Worm (Caenorhabditis elegans) whole organism, young adult: Measurements from ENCODE around the gene C36E8.4.

Experiments used
- B0336.3 ChIP-seq: fragments of 200-800 bp; sonication (Bioruptor generic); IDR thresholded peaks from 2 replicates; pipeline ENCODE4 v1.3.6; 2022; ENCODE audit warnings: missing genetic modification characterization, missing compliant biosample characterization
- C17E4.6 ChIP-seq: fragments of 200-800 bp; sonication (Bioruptor generic); IDR thresholded peaks from 2 replicates; pipeline ENCODE4 v1.3.6; 2022; ENCODE audit warnings: missing genetic modification reagents, missing genetic modification characterization, missing compliant biosample characterization
- F33H1.4 ChIP-seq: fragments of 200-800 bp; sonication (Bioruptor generic); IDR thresholded peaks from 2 replicates; pipeline ENCODE4 v1.3.6; 2022; ENCODE audit warnings: missing genetic modification reagents, missing genetic modification characterization, missing compliant biosample characterization
- F49E8.2 ChIP-seq: sonication (generic microtip); optimal IDR thresholded peaks from 3 replicates; lab custom pipeline; 2017; ENCODE audit warnings: missing genetic modification characterization, mild to moderate bottlenecking, missing compliant biosample characterization, antibody characterized with exemption, moderate library complexity; ENCODE audit not compliant: insufficient read depth
- F52B5.7 ChIP-seq: sonication (generic microtip); optimal IDR thresholded peaks from 2 replicates; lab custom pipeline; 2016; ENCODE audit warnings: mild to moderate bottlenecking, missing genetic modification characterization, missing compliant biosample characterization
- Y53G8AR.9 ChIP-seq: fragments of 200-800 bp; sonication (Bioruptor generic); conservative IDR thresholded peaks from 2 replicates; pipeline ENCODE4 v1.3.6; 2022; ENCODE audit warnings: missing genetic modification reagents, missing genetic modification characterization, missing compliant biosample characterization
- Y79H2A.3 ChIP-seq: fragments of 200-800 bp; sonication (Bioruptor generic); conservative IDR thresholded peaks from 2 replicates; pipeline ENCODE4 v1.3.6; 2022; ENCODE audit warnings: missing genetic modification reagents, missing genetic modification characterization, missing compliant biosample characterization
- aptf-2 ChIP-seq: fragments of 200-800 bp; sonication (Bioruptor generic); conservative IDR thresholded peaks from 2 replicates; pipeline ENCODE4 v1.3.6; 2022; ENCODE audit warnings: missing genetic modification reagents, missing genetic modification characterization, missing compliant biosample characterization
- atf-7 ChIP-seq: sonication (generic microtip); optimal IDR thresholded peaks from 2 replicates; lab custom pipeline; 2017; ENCODE audit warnings: mild to moderate bottlenecking, missing genetic modification characterization, missing compliant biosample characterization
- ceh-100 ChIP-seq: fragments of 200-800 bp; sonication (Bioruptor generic); IDR thresholded peaks from 2 replicates; pipeline ENCODE4 v1.3.6; 2022; ENCODE audit warnings: missing genetic modification reagents, missing genetic modification characterization, missing compliant biosample characterization
- ceh-40 ChIP-seq: fragments of 200-800 bp; sonication (Bioruptor generic); IDR thresholded peaks from 2 replicates; pipeline ENCODE4 v1.3.6; 2022; ENCODE audit warnings: missing genetic modification characterization, missing compliant biosample characterization
- chd-7 ChIP-seq: sonication (generic microtip); optimal IDR thresholded peaks from 2 replicates; lab custom pipeline; 2016; ENCODE audit warnings: mild to moderate bottlenecking, missing genetic modification characterization, moderate library complexity, missing compliant biosample characterization
- hmg-1.2 ChIP-seq: fragments of 200-800 bp; sonication (Bioruptor generic); IDR thresholded peaks from 2 replicates; pipeline ENCODE4 v1.3.6; 2022; ENCODE audit warnings: missing genetic modification reagents, missing genetic modification characterization, missing compliant biosample characterization
- hmg-20 ChIP-seq: fragments of 200-800 bp; sonication (Bioruptor generic); IDR thresholded peaks from 2 replicates; pipeline ENCODE4 v1.3.6; 2022; ENCODE audit warnings: missing genetic modification reagents, missing genetic modification characterization, missing compliant biosample characterization
- hsf-1 ChIP-seq: fragments of 200-800 bp; sonication (Bioruptor generic); IDR thresholded peaks from 2 replicates; pipeline ENCODE4 v1.3.6; 2022; ENCODE audit warnings: missing genetic modification reagents, missing genetic modification characterization, missing compliant biosample characterization
- let-607 ChIP-seq, 2 experiments: fragments of 200-800 bp in 1 of 2; sonication (Bioruptor generic) in 1 of 2; sonication (generic microtip) in 1 of 2; optimal IDR thresholded peaks; 2 replicates each; lab custom pipeline; 2016 to 2018; ENCODE audit warnings: mild to moderate bottlenecking in 2 of 2, missing compliant biosample characterization in 2 of 2, missing genetic modification characterization in 2 of 2, moderate library complexity in 2 of 2, missing genotype in 1 of 2
- lin-40 ChIP-seq: sonication (generic microtip); optimal IDR thresholded peaks from 2 replicates; lab custom pipeline; 2016; ENCODE audit warnings: missing genetic modification characterization, mild to moderate bottlenecking, missing compliant biosample characterization, missing genotype, missing genetic modification reagents
- lin-54 ChIP-seq: fragments of 200-800 bp; sonication (Bioruptor generic); optimal IDR thresholded peaks from 2 replicates; lab custom pipeline; 2018; ENCODE audit warnings: mild to moderate bottlenecking, missing genetic modification characterization, missing compliant biosample characterization
- lir-1 ChIP-seq: fragments of 200-800 bp; sonication (Bioruptor generic); conservative IDR thresholded peaks from 2 replicates; pipeline ENCODE4 v1.3.6; 2022; ENCODE audit warnings: missing genetic modification reagents, missing genetic modification characterization, missing compliant biosample characterization
- lsl-1 ChIP-seq: fragments of 200-800 bp; sonication (Bioruptor generic); optimal IDR thresholded peaks from 2 replicates; lab custom pipeline; 2018; ENCODE audit warnings: mild to moderate bottlenecking, missing genetic modification characterization, moderate library complexity, missing compliant biosample characterization
- madf-6 ChIP-seq: fragments of 200-800 bp; sonication (Bioruptor generic); IDR thresholded peaks from 2 replicates; pipeline ENCODE4 v1.3.6; 2022; ENCODE audit warnings: missing genetic modification reagents, missing genetic modification characterization, missing compliant biosample characterization
- madf-8 ChIP-seq: fragments of 200-800 bp; sonication (Bioruptor generic); conservative IDR thresholded peaks from 2 replicates; pipeline ENCODE4 v1.3.6; 2022; ENCODE audit warnings: missing genetic modification reagents, missing genetic modification characterization, missing compliant biosample characterization
- mcd-1 ChIP-seq: fragments of 200-800 bp; sonication (Bioruptor generic); IDR thresholded peaks from 2 replicates; pipeline ENCODE4 v1.3.6; 2022; ENCODE audit warnings: missing genetic modification reagents, missing genetic modification characterization, missing compliant biosample characterization
- nhr-90 ChIP-seq: sonication (generic microtip); optimal IDR thresholded peaks from 2 replicates; lab custom pipeline; 2016; ENCODE audit warnings: missing genotype, mild to moderate bottlenecking, missing genetic modification characterization, missing compliant biosample characterization
- pbrm-1 ChIP-seq: fragments of 200-800 bp; sonication (Bioruptor generic); IDR thresholded peaks from 2 replicates; pipeline ENCODE4 v1.3.6; 2022; ENCODE audit warnings: missing genetic modification reagents, missing genetic modification characterization, missing compliant biosample characterization
- pha-4 ChIP-seq: fragments of 150-350 bp; sonication (generic microtip); optimal IDR thresholded peaks from 2 replicates; lab custom pipeline; 2014; ENCODE audit warnings: missing biosample characterization, missing genetic modification reagents, missing genetic modification characterization
- rcor-1 ChIP-seq: fragments of 200-800 bp; sonication (Bioruptor generic); IDR thresholded peaks from 2 replicates; pipeline ENCODE4 v1.3.6; 2022; ENCODE audit warnings: missing genetic modification reagents, missing genetic modification characterization, missing compliant biosample characterization
- repo-1 ChIP-seq: sonication (generic microtip); optimal IDR thresholded peaks from 2 replicates; lab custom pipeline; 2017; ENCODE audit warnings: mild to moderate bottlenecking, missing genetic modification characterization, missing compliant biosample characterization
- rpc-1 ChIP-seq, 2 experiments: fragments of 150-350 bp in 1 of 2; sonication (generic microtip) in 1 of 2; optimal IDR thresholded peaks; 2 replicates each; lab custom pipeline; 2014 to 2018; ENCODE audit warnings: missing biosample characterization in 1 of 2, missing genetic modification characterization in 1 of 2, missing genetic modification reagents in 1 of 2, missing genotype in 1 of 2
- snpc-4 ChIP-seq, 5 experiments: fragments of 150-350 bp in 1 of 5; sonication (generic microtip) in 4 of 5; optimal IDR thresholded peaks; 2 replicates each; lab custom pipeline; 2014 to 2018; ENCODE audit warnings: missing genetic modification characterization in 5 of 5, missing biosample characterization in 3 of 5, antibody characterized with exemption in 2 of 5, mild to moderate bottlenecking in 2 of 5, missing compliant biosample characterization in 2 of 5, missing genotype in 2 of 5, moderate library complexity in 2 of 5, missing genetic modification reagents in 1 of 5
- somi-1 ChIP-seq: fragments of 200-800 bp; sonication (Bioruptor generic); optimal IDR thresholded peaks from 2 replicates; lab custom pipeline; 2018; ENCODE audit warnings: mild to moderate bottlenecking, missing genetic modification characterization, missing compliant biosample characterization
- tbp1 ChIP-seq: fragments of 200-800 bp; sonication (Bioruptor generic); optimal IDR thresholded peaks from 2 replicates; lab custom pipeline; 2018; ENCODE audit warnings: mild to moderate bottlenecking, missing genetic modification characterization, missing compliant biosample characterization
- tlf-1 ChIP-seq: fragments of 200-800 bp; sonication (Bioruptor generic); optimal IDR thresholded peaks from 2 replicates; lab custom pipeline; 2018; ENCODE audit warnings: mild to moderate bottlenecking, missing genetic modification characterization, missing compliant biosample characterization
- unc-62 ChIP-seq: fragments of 150-350 bp; optimal IDR thresholded peaks from 2 replicates; lab custom pipeline; 2014; ENCODE audit warnings: missing biosample characterization, missing genetic modification reagents, missing genetic modification characterization
- xnd-1 ChIP-seq: sonication (generic microtip); optimal IDR thresholded peaks from 2 replicates; lab custom pipeline; 2016; ENCODE audit warnings: missing genotype, missing genetic modification reagents, missing genetic modification characterization, missing compliant biosample characterization
- ztf-18 ChIP-seq: sonication (generic microtip); optimal IDR thresholded peaks from 2 replicates; lab custom pipeline; 2016; ENCODE audit warnings: missing genotype, mild to moderate bottlenecking, missing genetic modification characterization, missing compliant biosample characterization

Gene C36E8.4

DNA sequence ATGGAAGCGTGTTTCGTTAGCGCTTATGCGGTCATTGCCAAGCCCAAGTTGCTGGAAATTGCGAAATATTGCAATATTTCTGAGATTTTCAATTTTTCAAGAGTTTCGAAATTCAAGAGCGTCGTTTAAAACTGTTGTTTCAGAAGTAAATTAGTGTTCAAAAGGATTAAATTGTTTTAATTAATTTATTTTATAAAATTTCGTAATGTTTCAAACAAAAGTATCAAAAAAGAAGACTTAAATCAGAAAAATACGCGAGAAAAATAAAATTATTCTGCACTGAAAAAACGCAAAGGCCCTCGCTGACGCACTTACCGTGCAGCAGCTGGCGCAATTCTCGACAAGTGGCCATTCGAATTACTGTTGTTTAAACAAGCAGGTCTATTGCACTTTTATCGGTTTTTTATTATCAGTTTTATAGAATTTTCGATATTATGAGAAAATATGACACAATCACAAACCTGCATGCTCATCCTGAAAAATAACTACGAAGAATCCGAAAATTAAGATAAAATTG, 8.0 kb upstream of the C36E8.4 start, which contains the start of gene tif-1A (continued):
- TF ChIP-seq F49E8.2 (tag; lab: Kevin White, UChicago) (peak; percentile 35), aptf-2 (GFP tag; lab: Robert Waterston, UW) (no peak), ztf-18 (peak; percentile 97), F33H1.4 (GFP tag; lab: Robert Waterston, UW) (peak; percentile 59), ceh-40 (GFP tag; lab: Robert Waterston, UW) (no peak), nhr-90 (tag; lab: Kevin White, UChicago) (peak; percentile 50), hmg-1.2 (peak; percentile 51; the same call in 1 of the 2 replicates), lin-40 (tag; lab: Kevin White, UChicago) (peak; percentile 78), let-607 (tag; optimal IDR thresholded peaks at IDR 0.05; lab: Kevin White, UChicago) (peak in 1 of 2 experiments; percentile 66), lin-54 (peak; percentile 83), rpc-1 (optimal IDR thresholded peaks at IDR 0.05; lab: Kevin White, UChicago) (no peak), rpc-1 (tag; optimal IDR thresholded peaks at IDR 0.05; lab: Kevin White, UChicago) (no peak), hsf-1 (GFP tag; lab: Robert Waterston, UW) (peak; percentile 70), hmg-20 (peak; percentile 54; the same call in 1 of the 2 replicates), F52B5.7 (tag; lab: Kevin White, UChicago) (no peak), mcd-1 (peak; percentile 83), pha-4 (tag; lab: Kevin White, UChicago) (peak; percentile 56), madf-8 (GFP tag; lab: Robert Waterston, UW) (peak; percentile 48; the same call in 1 of the 2 replicates), madf-6 (peak; percentile 77), tlf-1 (GFP tag; lab: Kevin White, UChicago) (peak; percentile 63), pbrm-1 (GFP tag; lab: Robert Waterston, UW) (peak; percentile 82), snpc-4 (GFP tag; optimal IDR thresholded peaks at IDR 0.05; lab: Kevin White, UChicago) (peak; percentile 12), snpc-4 (tag; optimal IDR thresholded peaks at IDR 0.05; lab: Kevin White, UChicago) (peak; percentile 58 to 72 (median 64)), ceh-100 (GFP tag; lab: Robert Waterston, UW) (no peak), lsl-1 (GFP tag; lab: Kevin White, UChicago) (peak; percentile 72), lir-1 (GFP tag; lab: Robert Waterston, UW) (peak; percentile 66; the same call in 1 of the 2 replicates), unc-62 (GFP tag; lab: Kevin White, UChicago) (peak; percentile 4), repo-1 (tag; lab: Kevin White, UChicago) (peak; percentile 70), C17E4.6 (GFP tag; lab: Robert Waterston, UW) (no peak), somi-1 (GFP tag; lab: Kevin White, UChicago) (no peak), chd-7 (tag; lab: Kevin White, UChicago) (peak; percentile 14), Y79H2A.3 (no peak), Y53G8AR.9 (peak; percentile 89), B0336.3 (GFP tag; lab: Robert Waterston, UW) (peak; percentile 57; the same call in 1 of the 2 replicates), xnd-1 (tag; lab: Kevin White, UChicago) (peak; percentile 19), atf-7 (tag; lab: Kevin White, UChicago) (peak; percentile 32), rcor-1 (GFP tag; lab: Robert Waterston, UW) (peak; percentile 52; the same call in 1 of the 2 replicates), tbp1 (GFP tag; lab: Kevin White, UChicago) (peak; percentile 62)
